Worm (Caenorhabditis elegans) whole organism, early embryonic: ENCODE results near the gene H03G16.6.

Source experiments
- B0310.2 ChIP-seq: sonication (generic microtip); optimal IDR thresholded peaks from 2 replicates; lab custom pipeline; 2016; ENCODE audit warnings: mild to moderate bottlenecking, missing genetic modification characterization, missing compliant biosample characterization
- F13C5.2 ChIP-seq: sonication (generic microtip); optimal IDR thresholded peaks from 2 replicates; lab custom pipeline; 2017; ENCODE audit warnings: mild to moderate bottlenecking, missing genetic modification characterization, inconsistent platforms, missing compliant biosample characterization
- aly-1 ChIP-seq: sonication (generic microtip); optimal IDR thresholded peaks from 2 replicates; lab custom pipeline; 2016; ENCODE audit warnings: missing genetic modification characterization, missing compliant biosample characterization
- ama-1 ChIP-seq: fragments of 150-350 bp; optimal IDR thresholded peaks from 2 replicates; lab custom pipeline; 2014
- ceh-13 ChIP-seq: fragments of 200-800 bp; sonication (Bioruptor generic); optimal IDR thresholded peaks from 2 replicates; lab custom pipeline; 2018; ENCODE audit warnings: mild to moderate bottlenecking, missing genetic modification characterization, missing compliant biosample characterization
- ceh-36 ChIP-seq: sonication (generic microtip); optimal IDR thresholded peaks from 2 replicates; lab custom pipeline; 2016; ENCODE audit warnings: missing genetic modification characterization, inconsistent platforms, missing compliant biosample characterization
- ets-7 ChIP-seq: sonication (generic microtip); optimal IDR thresholded peaks from 2 replicates; lab custom pipeline; 2016; ENCODE audit warnings: missing genotype, missing genetic modification characterization, missing compliant biosample characterization
- flt-1 ChIP-seq: fragments of 200-800 bp; sonication (Bioruptor generic); IDR thresholded peaks from 2 replicates; pipeline ENCODE4 v1.3.6; 2022; ENCODE audit warnings: missing genetic modification characterization, missing compliant biosample characterization
- hmbx-1 ChIP-seq: sonication (generic microtip); optimal IDR thresholded peaks from 2 replicates; lab custom pipeline; 2016; ENCODE audit warnings: mild to moderate bottlenecking, missing genetic modification characterization, missing compliant biosample characterization
- hnd-1 ChIP-seq: sonication (generic microtip); optimal IDR thresholded peaks from 2 replicates; lab custom pipeline; 2016; ENCODE audit warnings: missing genetic modification characterization, missing compliant biosample characterization
- pes-1 ChIP-seq: fragments of 200-800 bp; sonication (Bioruptor generic); IDR thresholded peaks from 2 replicates; pipeline ENCODE4 v1.3.6; 2022; ENCODE audit warnings: missing genetic modification reagents, missing genetic modification characterization, missing compliant biosample characterization
- scrt-1 ChIP-seq: fragments of 200-800 bp; sonication (Bioruptor generic); IDR thresholded peaks from 2 replicates; pipeline ENCODE4 v1.3.6; 2022; ENCODE audit warnings: missing genetic modification characterization, missing compliant biosample characterization
- sea-1 ChIP-seq: fragments of 200-800 bp; sonication (Bioruptor generic); conservative IDR thresholded peaks from 2 replicates; pipeline ENCODE4 v1.3.6; 2022; ENCODE audit warnings: missing genetic modification characterization, missing compliant biosample characterization
- tbx-11 ChIP-seq: fragments of 200-800 bp; sonication (Bioruptor generic); IDR thresholded peaks from 2 replicates; pipeline ENCODE4 v1.3.6; 2022; ENCODE audit warnings: missing genetic modification characterization, missing compliant biosample characterization

ce11 chrX:15076909-15077308 lies 24.4 kb downstream of the H03G16.6 start:
- TF ChIP-seq hmbx-1 (no peak), B0310.2 (tag; lab: Kevin White, UChicago) (no peak), ama-1 (lab: Kevin White, UChicago) (no peak), pes-1 (GFP tag; lab: Robert Waterston, UW) (no peak), aly-1 (tag; lab: Kevin White, UChicago) (no peak), ceh-36 (tag; lab: Kevin White, UChicago) (no peak), F13C5.2 (no peak), flt-1 (GFP tag; lab: Robert Waterston, UW) (no peak), sea-1 (GFP tag; lab: Robert Waterston, UW) (no peak), ceh-13 (GFP tag; lab: Kevin White, UChicago) (no peak), scrt-1 (no peak), ets-7 (tag; lab: Kevin White, UChicago) (no peak), hnd-1 (no peak), tbx-11 (GFP tag; lab: Robert Waterston, UW) (no peak)
